Worm (Caenorhabditis elegans) whole organism, L1 larva: Measurements from ENCODE around the gene clec-55.
"Not testable (repeated sequence)": the region's sequence is repeated elsewhere in the genome, so short reads cannot be mapped to it uniquely, and the experiment has no call there.

Source experiments
- alr-1 ChIP-seq: fragments of 200-800 bp; sonication (Bioruptor generic); optimal IDR thresholded peaks from 2 replicates; lab custom pipeline; 2018; ENCODE audit warnings: borderline replicate concordance, mild to moderate bottlenecking, missing genetic modification characterization, missing compliant biosample characterization
- ceh-88 ChIP-seq: fragments of 200-800 bp; sonication (Bioruptor generic); IDR thresholded peaks from 2 replicates; pipeline ENCODE4 v1.3.6; 2022; ENCODE audit warnings: missing genetic modification characterization, missing compliant biosample characterization
- ces-1 ChIP-seq: fragments of 150-350 bp; optimal IDR thresholded peaks from 2 replicates; lab custom pipeline; 2014; ENCODE audit warnings: missing biosample characterization, missing genetic modification reagents, missing genetic modification characterization
- dpl-1 ChIP-seq, 3 experiments: fragments of 150-350 bp in 2 of 3; sonication (generic microtip) in 1 of 3; optimal IDR thresholded peaks; 2 replicates each; lab custom pipeline; 2014 to 2017; ENCODE audit warnings: missing biosample characterization in 3 of 3, missing genetic modification characterization in 3 of 3, missing genetic modification reagents in 3 of 3
- dsc-1 ChIP-seq: sonication (generic microtip); optimal IDR thresholded peaks from 2 replicates; lab custom pipeline; 2016; ENCODE audit warnings: mild to moderate bottlenecking, missing genetic modification characterization, missing compliant biosample characterization
- efl-1 ChIP-seq, 4 experiments: fragments of 150-350 bp; optimal IDR thresholded peaks in 3 of 4; peaks in 1 of 4; 1 replicate in 1 of 4; 2 replicates in 3 of 4; lab custom pipeline; 2014; ENCODE audit warnings: missing biosample characterization in 2 of 4, missing genetic modification characterization in 2 of 4, missing genetic modification reagents in 2 of 4
- efl-3 ChIP-seq: fragments of 200-800 bp; sonication (Bioruptor generic); optimal IDR thresholded peaks from 2 replicates; lab custom pipeline; 2018; ENCODE audit warnings: mild to moderate bottlenecking, missing genetic modification characterization, missing compliant biosample characterization
- egl-13 ChIP-seq: sonication (generic microtip); optimal IDR thresholded peaks from 2 replicates; lab custom pipeline; 2016; ENCODE audit warnings: missing genotype, missing genetic modification reagents, missing genetic modification characterization, missing compliant biosample characterization
- egl-27 ChIP-seq, 2 experiments: fragments of 150-350 bp in 1 of 2; sonication (generic microtip); optimal IDR thresholded peaks; 3 replicates each; lab custom pipeline; 2017 to 2018; ENCODE audit warnings: missing biosample characterization in 2 of 2, missing genetic modification characterization in 2 of 2, missing genetic modification reagents in 2 of 2
- elt-2 ChIP-seq: sonication (generic microtip); optimal IDR thresholded peaks from 2 replicates; lab custom pipeline; 2016; ENCODE audit warnings: missing genetic modification characterization, mild to moderate bottlenecking, inconsistent platforms, missing compliant biosample characterization, missing genetic modification reagents
- ets-5 ChIP-seq: fragments of 200-800 bp; sonication (Bioruptor generic); IDR thresholded peaks from 2 replicates; pipeline ENCODE4 v1.3.6; 2022; ENCODE audit warnings: missing genetic modification characterization, missing compliant biosample characterization
- fkh-10 ChIP-seq: sonication (generic microtip); optimal IDR thresholded peaks from 2 replicates; lab custom pipeline; 2017; ENCODE audit warnings: missing biosample characterization, missing genetic modification reagents, missing genetic modification characterization
- fkh-8 ChIP-seq: sonication (generic microtip); optimal IDR thresholded peaks from 2 replicates; lab custom pipeline; 2016; ENCODE audit warnings: mild to moderate bottlenecking, missing genetic modification characterization, missing compliant biosample characterization
- fos-1 ChIP-seq: fragments of 150-350 bp; optimal IDR thresholded peaks from 2 replicates; lab custom pipeline; 2014; ENCODE audit warnings: missing biosample characterization, missing genetic modification characterization
- hlh-17 ChIP-seq: fragments of 200-800 bp; sonication (Bioruptor generic); optimal IDR thresholded peaks from 2 replicates; lab custom pipeline; 2018; ENCODE audit warnings: missing genetic modification characterization, mild to moderate bottlenecking, missing compliant biosample characterization, moderate library complexity, borderline replicate concordance
- jun-1 ChIP-seq: fragments of 150-350 bp; optimal IDR thresholded peaks from 2 replicates; lab custom pipeline; 2014; ENCODE audit warnings: missing biosample characterization, missing genetic modification reagents, missing genetic modification characterization
- lin-13 ChIP-seq: fragments of 150-350 bp; optimal IDR thresholded peaks from 2 replicates; lab custom pipeline; 2014; ENCODE audit warnings: missing biosample characterization, missing genetic modification reagents, missing genetic modification characterization
- lir-3 ChIP-seq: sonication (generic microtip); optimal IDR thresholded peaks from 2 replicates; lab custom pipeline; 2016; ENCODE audit warnings: mild to moderate bottlenecking, missing genetic modification characterization, moderate library complexity, missing compliant biosample characterization; ENCODE audit not compliant: poor library complexity
- lsy-2 ChIP-seq, 2 experiments: fragments of 150-350 bp; optimal IDR thresholded peaks; 2 replicates each; lab custom pipeline; 2014; ENCODE audit warnings: missing biosample characterization in 2 of 2, missing genetic modification characterization in 2 of 2
- mab-9 ChIP-seq: fragments of 200-800 bp; sonication (Bioruptor generic); IDR thresholded peaks from 2 replicates; pipeline ENCODE4 v1.3.6; 2022; ENCODE audit warnings: missing genetic modification reagents, missing genetic modification characterization, missing compliant biosample characterization
- mdl-1 ChIP-seq, 2 experiments: fragments of 150-350 bp; optimal IDR thresholded peaks; 2 replicates each; lab custom pipeline; 2014 to 2017; ENCODE audit warnings: missing biosample characterization in 2 of 2, missing genetic modification characterization in 2 of 2, inconsistent platforms in 1 of 2
- mef-2 ChIP-seq: fragments of 150-350 bp; optimal IDR thresholded peaks from 2 replicates; lab custom pipeline; 2014; ENCODE audit warnings: missing biosample characterization, missing genetic modification characterization
- nhr-11 ChIP-seq: fragments of 150-350 bp; optimal IDR thresholded peaks from 2 replicates; lab custom pipeline; 2014; ENCODE audit warnings: missing biosample characterization, missing genetic modification characterization
- nhr-12 ChIP-seq: sonication (generic microtip); optimal IDR thresholded peaks from 2 replicates; lab custom pipeline; 2017; ENCODE audit warnings: missing biosample characterization, missing genetic modification characterization
- nhr-20 ChIP-seq: sonication (generic microtip); optimal IDR thresholded peaks from 2 replicates; lab custom pipeline; 2016; ENCODE audit warnings: mild to moderate bottlenecking, missing genetic modification characterization, missing compliant biosample characterization
- nhr-237 ChIP-seq: fragments of 150-350 bp; optimal IDR thresholded peaks from 2 replicates; lab custom pipeline; 2014; ENCODE audit warnings: missing biosample characterization, missing genetic modification characterization
- nhr-28 ChIP-seq: fragments of 150-350 bp; optimal IDR thresholded peaks from 2 replicates; lab custom pipeline; 2014; ENCODE audit warnings: missing biosample characterization, missing genetic modification characterization
- nhr-71 ChIP-seq: sonication (generic microtip); optimal IDR thresholded peaks from 2 replicates; lab custom pipeline; 2016; ENCODE audit warnings: mild to moderate bottlenecking, missing genetic modification characterization, moderate library complexity, missing compliant biosample characterization
- nhr-77 ChIP-seq: fragments of 150-350 bp; optimal IDR thresholded peaks from 2 replicates; lab custom pipeline; 2014; ENCODE audit warnings: missing biosample characterization, missing genetic modification characterization
- nhr-85 ChIP-seq: sonication (generic microtip); peaks from one replicate; lab custom pipeline; 2016; ENCODE audit warnings: missing genetic modification characterization, inconsistent platforms, missing compliant biosample characterization
- nhr-90 ChIP-seq: sonication (generic microtip); optimal IDR thresholded peaks from 2 replicates; lab custom pipeline; 2016; ENCODE audit warnings: mild to moderate bottlenecking, missing genetic modification characterization, missing compliant biosample characterization; ENCODE audit not compliant: poor library complexity
- pqm-1 ChIP-seq: sonication (generic microtip); optimal IDR thresholded peaks from 3 replicates; lab custom pipeline; 2017; ENCODE audit warnings: missing biosample characterization, missing genetic modification characterization
- skn-1 ChIP-seq: fragments of 150-350 bp; optimal IDR thresholded peaks from 2 replicates; lab custom pipeline; 2014; ENCODE audit warnings: missing biosample characterization, missing genetic modification characterization
- snpc-4 ChIP-seq: fragments of 150-350 bp; optimal IDR thresholded peaks from 2 replicates; lab custom pipeline; 2014; ENCODE audit warnings: missing biosample characterization, missing genetic modification characterization
- sptf-1 ChIP-seq: fragments of 150-350 bp; optimal IDR thresholded peaks from 2 replicates; lab custom pipeline; 2014; ENCODE audit warnings: missing biosample characterization, missing genetic modification characterization
- sup-37 ChIP-seq: fragments of 200-800 bp; sonication (Bioruptor generic); optimal IDR thresholded peaks from 2 replicates; lab custom pipeline; 2018; ENCODE audit warnings: mild to moderate bottlenecking, missing genetic modification characterization, missing compliant biosample characterization
- swsn-7 ChIP-seq: sonication (generic microtip); optimal IDR thresholded peaks from 2 replicates; lab custom pipeline; 2016; ENCODE audit warnings: missing genetic modification characterization, missing compliant biosample characterization
- tbx-2 ChIP-seq: sonication (generic microtip); optimal IDR thresholded peaks from 2 replicates; lab custom pipeline; 2016; ENCODE audit warnings: missing genetic modification characterization, missing compliant biosample characterization
- unc-130 ChIP-seq: fragments of 150-350 bp; optimal IDR thresholded peaks from 2 replicates; lab custom pipeline; 2017; ENCODE audit warnings: missing biosample characterization, missing genetic modification characterization, inconsistent platforms
- unc-62 ChIP-seq: fragments of 150-350 bp; optimal IDR thresholded peaks from 2 replicates; lab custom pipeline; 2014; ENCODE audit warnings: missing biosample characterization, missing genetic modification reagents, missing genetic modification characterization
- xbp-1 ChIP-seq: sonication (generic microtip); optimal IDR thresholded peaks from 2 replicates; lab custom pipeline; 2016; ENCODE audit warnings: missing genetic modification characterization, missing compliant biosample characterization
- zag-1 ChIP-seq: fragments of 150-350 bp; optimal IDR thresholded peaks from 2 replicates; lab custom pipeline; 2014; ENCODE audit warnings: missing biosample characterization, missing genetic modification characterization
- zip-4 ChIP-seq: fragments of 200-800 bp; sonication (Bioruptor generic); optimal IDR thresholded peaks from 2 replicates; lab custom pipeline; 2018; ENCODE audit warnings: mild to moderate bottlenecking, missing genetic modification characterization, moderate library complexity, missing compliant biosample characterization
- ztf-4 ChIP-seq: fragments of 150-350 bp; optimal IDR thresholded peaks from 2 replicates; lab custom pipeline; 2014; ENCODE audit warnings: missing biosample characterization, missing genetic modification characterization

Gene clec-55

ce11 chrV:14462653-14463052 lies 16.4 kb upstream of the clec-55 start:
- TF ChIP-seq skn-1 (tag; lab: Kevin White, UChicago) (peak; percentile 1), nhr-28 (tag; lab: Kevin White, UChicago) (no peak)

ce11 chrV:14463087-14463486 lies 16.0 kb upstream of the clec-55 start, which contains the start of gene F08H9.3:
F08H9.3 (minus strand) TSS chrV:14463338.
- peak; percentile 86 for TF ChIP-seq snpc-4
- TF ChIP-seq nhr-90, result peak; percentile 26
- peak; percentile 16 for TF ChIP-seq nhr-71 (tag; lab: Kevin White, UChicago)
- not testable (repeated sequence) for TF ChIP-seq efl-1 (optimal IDR thresholded peaks at IDR 0.05; lab: Kevin White, UChicago)
- peak in 1 of 2 experiments; percentile 84 for TF ChIP-seq efl-1 (GFP tag; optimal IDR thresholded peaks at IDR 0.05 in 1 of 2; lab: Kevin White, UChicago)
- peak; percentile 9 for TF ChIP-seq nhr-20 (tag; lab: Kevin White, UChicago)
- peak; percentile 85 for TF ChIP-seq elt-2
- TF ChIP-seq, all 84 proteins: peak for 6; not testable (repeated sequence) for 78

- TF ChIP-seq nhr-28 (tag; lab: Kevin White, UChicago) (no peak), mab-9 (GFP tag; lab: Robert Waterston, UW) (no peak), fkh-10 (GFP tag; lab: Kevin White, UChicago) (no peak), mdl-1 (tag; optimal IDR thresholded peaks at IDR 0.05; lab: Kevin White, UChicago) (no peak), sup-37 (no peak), dpl-1 (GFP tag; optimal IDR thresholded peaks at IDR 0.05; lab: Kevin White, UChicago) (no peak), dsc-1 (tag; lab: Kevin White, UChicago) (no peak), sptf-1 (tag; lab: Kevin White, UChicago) (no peak), skn-1 (tag; lab: Kevin White, UChicago) (no peak), alr-1 (tag; lab: Kevin White, UChicago) (no peak), nhr-90 (no peak)
Observed at ce11 chrV:14464368-14464767, 14.7 kb upstream of the clec-55 start, which contains the start of gene F08H9.4. F08H9.4 (minus strand) TSS chrV:14464428.

ce11 chrV:14468196-14468874 lies 10.7 kb upstream of the clec-55 start, which contains the start of gene srz-97:
srz-97 (minus strand) TSS chrV:14468246.
- no peak for TF ChIP-seq fos-1
- TF ChIP-seq zip-4, result no peak
- no peak for TF ChIP-seq ces-1 (GFP tag; lab: Kevin White, UChicago)
- no peak for TF ChIP-seq lir-3 (tag; lab: Kevin White, UChicago)
- no peak for TF ChIP-seq egl-13
- TF ChIP-seq mef-2 (tag; lab: Kevin White, UChicago), result no peak
- TF ChIP-seq pqm-1 (tag; lab: Kevin White, UChicago), result no peak
- TF ChIP-seq fkh-8 (tag; lab: Kevin White, UChicago), result no peak
- peak; percentile 58 for TF ChIP-seq swsn-7
- TF ChIP-seq nhr-12 (tag; lab: Kevin White, UChicago), result no peak
- TF ChIP-seq lsy-2 (tag; optimal IDR thresholded peaks at IDR 0.05; lab: Kevin White, UChicago), result no peak
- TF ChIP-seq alr-1 (tag; lab: Kevin White, UChicago), result no peak
- TF ChIP-seq efl-3 (GFP tag; lab: Kevin White, UChicago), result no peak
- TF ChIP-seq hlh-17, result no peak
- no peak for TF ChIP-seq zag-1
- no peak for TF ChIP-seq mdl-1 (tag; optimal IDR thresholded peaks at IDR 0.05; lab: Kevin White, UChicago)
- peak; percentile 65 for TF ChIP-seq elt-2
- no peak for TF ChIP-seq ceh-88 (GFP tag; lab: Robert Waterston, UW)
- no peak for TF ChIP-seq xbp-1 (tag; lab: Kevin White, UChicago)
- no peak for TF ChIP-seq ets-5
- TF ChIP-seq unc-130, result no peak
- no peak for TF ChIP-seq sptf-1 (tag; lab: Kevin White, UChicago)
- TF ChIP-seq nhr-28 (tag; lab: Kevin White, UChicago), result no peak
- TF ChIP-seq nhr-77 (tag; lab: Kevin White, UChicago), result peak; percentile 6
- TF ChIP-seq lin-13, result no peak
- no peak for TF ChIP-seq jun-1 (tag; lab: Kevin White, UChicago)
- no peak for TF ChIP-seq tbx-2 (tag; lab: Kevin White, UChicago)
- TF ChIP-seq egl-27 (tag; optimal IDR thresholded peaks at IDR 0.05; lab: Kevin White, UChicago), result no peak
- no peak for TF ChIP-seq nhr-237
- TF ChIP-seq unc-62, result no peak
- TF ChIP-seq nhr-85, result peak; percentile 90
- TF ChIP-seq nhr-11 (tag; lab: Kevin White, UChicago), result no peak
- TF ChIP-seq nhr-20 (tag; lab: Kevin White, UChicago), result peak; percentile 69
- TF ChIP-seq ztf-4 (tag; lab: Kevin White, UChicago), result no peak
